Worm (Caenorhabditis elegans): ENCODE data around the gene srw-14.
"Not testable (repeated sequence)": the region's sequence is repeated elsewhere in the genome, so short reads cannot be mapped to it uniquely, and the experiment has no call there.

srw-14 gene

DNA sequence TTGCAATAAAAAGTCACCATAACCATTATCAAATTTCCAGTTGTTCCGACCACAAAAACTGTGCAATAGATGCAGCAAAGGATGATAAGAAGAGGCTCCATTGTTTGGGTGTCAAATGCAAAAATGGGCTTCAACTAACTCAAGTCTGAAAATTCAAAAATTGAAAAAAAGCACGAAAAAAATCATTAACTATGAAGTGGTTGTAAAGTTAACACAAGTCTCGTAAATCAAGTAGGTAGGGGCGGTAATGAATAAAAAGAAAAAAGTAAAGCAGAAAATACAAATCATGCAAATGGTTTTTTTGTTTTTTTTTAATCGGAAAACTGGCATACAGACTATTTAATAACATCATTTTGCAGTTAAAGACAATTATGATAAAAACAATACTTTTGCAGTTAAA lies 30.9 kb downstream of the srw-14 start, which contains the start of gene srsx-39:
Gene srsx-39 (minus strand): TSS at position 101 of the 400 bp plus-strand sequence.
- TF ChIP-seq unc-62 (GFP tag; optimal IDR thresholded peaks at IDR 0.05) = not testable (repeated sequence)

DNA sequence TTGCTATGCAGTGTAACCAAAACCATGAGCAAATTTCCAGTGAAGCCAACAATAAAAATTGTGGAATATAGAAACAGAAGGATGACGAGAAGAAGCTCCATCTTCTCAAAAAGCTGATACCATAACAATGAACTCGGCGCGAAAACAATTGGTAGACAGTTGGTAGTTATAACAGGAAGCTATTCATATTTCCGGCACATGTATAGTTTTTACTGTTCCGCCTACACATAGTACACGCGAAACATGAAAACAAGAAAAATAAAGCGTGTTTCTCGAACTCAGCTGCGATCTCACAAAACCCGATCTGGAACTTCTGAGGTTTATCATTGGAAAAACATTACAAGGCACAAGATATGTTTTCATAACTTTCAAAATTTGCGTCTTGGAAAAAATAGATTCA lies 33.3 kb downstream of the srw-14 start, which contains the start of gene srsx-37:
Gene srsx-37 (minus strand): TSS at position 101 of the 400 bp plus-strand sequence.
- no peak for TF ChIP-seq unc-62 (GFP tag; optimal IDR thresholded peaks at IDR 0.05)

DNA sequence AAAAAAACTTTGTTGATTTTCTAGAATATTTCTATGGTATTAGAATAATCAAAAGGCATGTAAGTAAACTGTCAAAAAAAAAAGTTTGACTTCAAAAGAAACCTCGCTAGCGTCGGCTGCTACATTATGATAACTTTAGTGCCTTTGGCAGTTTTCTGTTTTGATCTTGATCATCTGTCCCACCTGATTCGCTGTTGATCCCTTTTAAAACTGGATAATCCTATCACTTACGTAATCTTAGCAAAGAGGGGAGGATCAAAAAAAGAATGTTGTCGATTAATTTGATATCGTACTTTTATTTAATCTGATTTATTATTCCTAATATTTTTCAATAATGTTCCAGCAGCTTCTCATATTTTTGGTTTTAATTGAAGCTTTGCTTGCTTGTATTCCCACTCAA lies 34.2 kb downstream of the srw-14 start, which contains the start of gene M01B2.8:
Gene M01B2.8 (plus strand): TSS at position 301 of the 400 bp plus-strand sequence.
- no peak for TF ChIP-seq unc-62 (GFP tag; optimal IDR thresholded peaks at IDR 0.05)

DNA sequence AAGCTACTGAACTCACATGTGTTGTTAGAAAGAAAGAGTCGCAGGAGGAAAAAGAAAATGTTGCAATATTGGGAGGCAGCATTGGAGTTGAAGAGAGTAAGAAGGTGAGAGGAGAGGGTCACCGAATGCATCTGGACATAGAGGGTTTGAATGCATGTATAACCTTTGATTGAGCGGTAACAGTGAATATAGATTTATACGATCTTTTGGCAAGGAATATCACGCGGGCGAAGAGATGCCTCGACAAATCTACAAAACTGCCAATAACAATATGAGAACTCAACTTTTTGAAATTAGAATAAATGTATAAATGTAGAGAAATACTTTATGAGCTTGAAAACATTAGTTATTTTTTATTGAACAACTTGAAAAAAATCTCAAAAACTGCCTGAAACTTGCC lies 36.6 kb downstream of the srw-14 start, which contains the start of gene M01B2.10:
Gene M01B2.10 (minus strand): TSS at position 101 of the 400 bp plus-strand sequence.
- TF ChIP-seq unc-62 (GFP tag; optimal IDR thresholded peaks at IDR 0.05) = not testable (repeated sequence)

DNA sequence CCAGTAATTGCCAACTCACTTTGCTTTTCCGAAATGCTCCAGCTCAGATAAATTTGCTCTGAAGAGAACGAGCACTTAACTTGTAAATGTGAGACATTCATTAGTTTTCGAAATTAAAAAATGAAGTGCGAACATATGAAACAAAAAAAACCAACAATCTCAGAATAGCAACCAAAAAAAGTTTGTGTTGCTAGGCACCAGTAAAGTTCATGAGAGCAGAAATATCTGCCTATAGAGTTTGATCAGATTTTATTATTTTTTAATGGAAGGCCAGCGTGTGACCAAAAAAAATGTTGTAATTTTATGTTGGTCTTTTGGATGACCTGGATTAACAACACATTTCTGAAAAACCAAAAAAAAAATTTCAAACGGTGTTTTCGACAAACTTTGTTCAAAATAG lies 38.4 kb downstream of the srw-14 start, which contains the start of gene M01B2.12:
Gene M01B2.12 (minus strand): TSS at position 101 of the 400 bp plus-strand sequence.
- no peak for TF ChIP-seq unc-62 (GFP tag; optimal IDR thresholded peaks at IDR 0.05)

DNA sequence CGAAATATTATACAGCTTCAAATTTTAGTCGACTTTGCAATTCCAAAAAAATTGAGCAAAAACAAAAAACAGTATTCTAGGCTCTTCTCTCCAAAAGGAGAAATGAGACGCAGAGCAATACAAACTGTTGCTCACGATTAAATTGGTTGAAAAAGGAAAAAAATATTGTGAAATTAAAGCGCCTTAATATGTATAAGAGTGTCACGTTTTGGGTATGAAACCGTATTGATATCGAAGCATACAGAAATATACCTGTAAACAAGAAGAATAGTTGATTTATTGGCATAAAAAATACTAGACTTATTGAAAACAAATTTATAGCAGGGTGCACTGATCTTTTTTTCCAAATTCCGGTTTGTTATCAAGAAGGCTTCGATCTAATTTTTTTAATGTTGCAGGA lies 40.1 kb downstream of the srw-14 start, which contains the start of gene M01B2.13:
Gene M01B2.13 (minus strand): TSS at position 101 of the 400 bp plus-strand sequence.
- TF ChIP-seq unc-62 (GFP tag; optimal IDR thresholded peaks at IDR 0.05) = no peak

DNA sequence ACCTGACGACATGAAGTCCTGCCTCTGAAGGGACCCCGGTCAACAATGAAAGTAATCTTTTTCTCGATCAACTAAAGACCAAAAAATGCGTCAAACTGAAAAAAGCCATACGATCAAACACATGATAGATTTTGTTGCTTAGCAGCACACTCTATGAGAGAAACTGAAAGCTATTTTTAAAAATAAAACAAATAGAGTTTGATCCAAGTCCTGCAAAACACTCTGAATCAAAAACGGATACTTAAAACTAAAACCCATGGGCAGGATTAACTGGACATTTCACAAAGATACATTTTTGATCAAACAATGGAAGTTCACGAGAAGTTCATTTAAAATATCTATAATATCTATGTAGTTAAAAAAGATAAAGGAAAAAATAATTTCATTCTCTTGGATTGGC lies 41.7 kb downstream of the srw-14 start, which contains the start of gene T10H4.13:
Gene T10H4.13 (minus strand): TSS at position 101 of the 400 bp plus-strand sequence.
- TF ChIP-seq unc-62 (GFP tag; optimal IDR thresholded peaks at IDR 0.05) = no peak

DNA sequence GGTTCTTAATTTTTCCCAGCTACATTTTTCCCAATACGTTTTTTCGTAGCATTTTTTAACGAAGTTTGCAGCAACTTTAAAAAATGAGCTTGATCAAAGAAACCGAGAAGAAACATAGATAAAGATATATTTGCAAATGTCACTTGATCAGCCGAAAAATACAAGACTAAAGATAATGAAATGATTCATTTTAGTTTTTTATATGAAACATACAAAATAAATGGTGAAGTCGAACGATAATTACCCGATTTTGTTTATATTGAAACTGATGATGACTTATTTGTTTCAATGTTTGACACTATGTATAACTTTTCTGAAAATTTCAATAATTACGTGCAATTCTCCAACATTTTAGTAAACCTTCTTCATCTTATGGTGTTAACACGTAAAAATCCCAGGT lies 42.6 kb downstream of the srw-14 start, which contains the start of gene srw-22:
Gene srw-22 (plus strand): TSS at position 301 of the 400 bp plus-strand sequence.
- TF ChIP-seq unc-62 (GFP tag; optimal IDR thresholded peaks at IDR 0.05) = no peak

DNA sequence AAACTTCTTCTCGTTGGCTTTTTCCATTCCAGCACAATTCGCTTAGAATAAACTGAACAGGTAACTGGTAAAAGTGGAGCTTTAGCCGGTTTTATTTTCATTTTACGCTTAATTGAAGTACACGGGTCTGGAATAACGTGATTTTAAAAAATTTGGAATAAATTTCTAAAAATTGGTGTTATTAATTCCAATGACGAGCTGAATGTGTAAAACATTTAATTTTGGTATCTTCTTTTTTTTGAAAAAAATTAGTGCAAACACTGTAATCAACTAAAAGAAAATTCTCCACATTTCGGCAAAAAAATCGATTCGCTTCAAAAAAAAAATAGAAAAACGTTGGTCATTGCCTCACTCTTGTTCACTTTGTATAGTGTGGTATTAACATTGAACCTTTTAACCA lies 46.5 kb downstream of the srw-14 start, which contains the start of gene T10H4.4:
Gene T10H4.4 (minus strand): TSS at position 101 of the 400 bp plus-strand sequence.
- TF ChIP-seq unc-62 (GFP tag; optimal IDR thresholded peaks at IDR 0.05) = no peak

DNA sequence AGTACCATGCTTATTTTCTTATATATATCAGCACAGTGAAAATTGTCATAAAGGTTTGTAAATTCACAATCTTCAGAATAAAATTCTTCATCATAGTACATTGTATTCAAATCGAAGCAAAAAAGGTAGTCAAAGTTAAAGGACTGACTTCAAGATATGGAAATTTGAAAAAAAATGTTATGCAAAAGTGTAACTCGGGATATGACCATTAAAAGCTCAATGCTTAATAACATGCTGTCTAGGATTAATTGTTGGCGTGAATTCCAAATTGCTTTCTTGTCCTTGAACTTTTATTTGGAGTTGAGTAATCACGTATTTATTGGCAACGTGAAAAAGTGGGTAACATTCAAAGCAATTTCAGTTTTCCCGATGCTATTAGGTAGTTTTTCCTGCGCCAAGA lies 49.0 kb downstream of the srw-14 start, which contains the start of gene srw-16:
Gene srw-16 (minus strand): TSS at position 101 of the 400 bp plus-strand sequence.
- no peak for TF ChIP-seq unc-62 (GFP tag; optimal IDR thresholded peaks at IDR 0.05)

DNA sequence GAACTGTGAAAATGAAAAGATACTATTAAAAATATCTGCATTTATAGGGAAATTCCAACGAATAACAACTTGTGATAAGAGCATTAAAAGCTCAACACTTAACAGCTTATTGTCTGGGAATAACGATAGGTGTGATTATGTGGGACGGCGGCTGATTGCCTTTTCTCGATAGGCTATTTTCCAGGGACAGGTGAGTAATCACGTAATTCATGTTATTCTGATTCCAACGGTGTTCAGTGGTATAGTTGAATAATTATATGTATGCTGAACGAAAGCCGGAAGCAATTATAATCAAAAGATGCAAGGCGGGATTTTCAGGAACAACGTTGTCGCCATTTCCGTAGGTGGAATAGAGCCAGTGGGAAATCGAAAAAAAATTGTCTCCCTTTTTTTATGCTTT lies 51.2 kb downstream of the srw-14 start, which contains the start of gene srw-17:
Gene srw-17 (minus strand): TSS at position 101 of the 400 bp plus-strand sequence.
- TF ChIP-seq unc-62 (GFP tag; optimal IDR thresholded peaks at IDR 0.05) = no peak
